Worm (Caenorhabditis elegans): ENCODE measurements around the gene Y47D7A.17.

The Y47D7A.17 gene

DNA sequence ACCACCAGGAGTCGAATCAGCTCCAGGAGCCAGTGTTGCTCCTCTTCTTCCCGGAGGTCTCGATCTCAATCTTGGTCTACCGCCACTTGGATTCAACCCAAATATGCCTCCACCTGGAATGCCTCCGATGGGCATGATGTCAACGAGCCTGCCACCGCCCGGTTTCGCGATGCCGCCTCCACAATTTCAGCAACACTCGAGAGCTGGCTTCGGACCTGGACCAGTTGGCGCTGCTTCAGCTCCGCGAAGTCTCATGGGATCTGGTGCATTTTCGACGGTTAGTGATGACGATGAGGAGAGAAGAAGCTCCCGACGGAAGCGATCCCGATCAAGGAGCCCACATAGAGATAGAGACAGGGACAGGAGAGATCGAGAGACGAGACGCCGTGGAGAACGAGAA is 38.6 kb downstream of the Y47D7A.17 start:
- TF ChIP-seq nhr-2 (tag; optimal IDR thresholded peaks at IDR 0.05) (no peak), nhr-28 (tag; optimal IDR thresholded peaks at IDR 0.05) (no peak), snpc-4 (tag; optimal IDR thresholded peaks at IDR 0.05) (no peak), elt-1 (tag; optimal IDR thresholded peaks at IDR 0.05; ENCODE audit: borderline replicate concordance, insufficient read depth) (no peak), ceh-43 (GFP tag; optimal IDR thresholded peaks at IDR 0.05) (no peak), hlh-1 (tag; optimal IDR thresholded peaks at IDR 0.05) (no peak), mls-2 (tag; optimal IDR thresholded peaks at IDR 0.05) (no peak), M03D4.4 (tag; optimal IDR thresholded peaks at IDR 0.05) (no peak), sptf-1 (tag; optimal IDR thresholded peaks at IDR 0.05) (no peak)

ce11 chrV:4371309-4371933 is 40.2 kb downstream of the Y47D7A.17 start, which contains the start of the genes gmpr-1 and fipp-1:
Gene gmpr-1 (minus strand): TSS chrV:4371383.
Gene fipp-1 (plus strand): TSS chrV:4371807.
- TF ChIP-seq lin-13 (tag; optimal IDR thresholded peaks at IDR 0.05) (no peak), nhr-76 (tag; optimal IDR thresholded peaks at IDR 0.05) (no peak), nhr-28 (tag; optimal IDR thresholded peaks at IDR 0.05) (no peak), unc-39 (tag; optimal IDR thresholded peaks at IDR 0.05) (no peak), cnd-1 (tag; optimal IDR thresholded peaks at IDR 0.05) (no peak), hlh-1 (tag; optimal IDR thresholded peaks at IDR 0.05) (no peak), mab-5 (tag; optimal IDR thresholded peaks at IDR 0.05) (no peak), drap-1 (GFP tag; optimal IDR thresholded peaks at IDR 0.05) (no peak), zip-8 (tag; optimal IDR thresholded peaks at IDR 0.05) (peak; percentile 0), snpc-4 (tag; optimal IDR thresholded peaks at IDR 0.05) (no peak), lsy-2 (tag; optimal IDR thresholded peaks at IDR 0.05) (peak; percentile 15), ces-1 (GFP tag; optimal IDR thresholded peaks at IDR 0.05) (peak; percentile 46), lin-32 (GFP tag; optimal IDR thresholded peaks at IDR 0.05) (no peak), pha-4 (tag; optimal IDR thresholded peaks at IDR 0.05) (peak; percentile 42), mep-1 (tag; optimal IDR thresholded peaks at IDR 0.05) (peak; percentile 54), M03D4.4 (tag; optimal IDR thresholded peaks at IDR 0.05) (no peak), unc-62 (GFP tag; optimal IDR thresholded peaks at IDR 0.05) (no peak), ztf-11 (tag; optimal IDR thresholded peaks at IDR 0.05) (no peak)

ce11 chrV:4370515-4370914 is 41.1 kb downstream of the Y47D7A.17 start:
- no peak for TF ChIP-seq ztf-11 (tag; optimal IDR thresholded peaks at IDR 0.05)
- no peak for TF ChIP-seq elt-3 (tag; optimal IDR thresholded peaks at IDR 0.05)
- TF ChIP-seq elt-1 (tag; optimal IDR thresholded peaks at IDR 0.05; ENCODE audit: borderline replicate concordance, insufficient read depth): no peak
- TF ChIP-seq nhr-76 (tag; optimal IDR thresholded peaks at IDR 0.05): no peak
- TF ChIP-seq unc-120 (tag; optimal IDR thresholded peaks at IDR 0.05; ENCODE audit: poor library complexity, severe bottlenecking): no peak
- TF ChIP-seq snpc-4 (tag; optimal IDR thresholded peaks at IDR 0.05): no peak
- no peak for TF ChIP-seq ceh-39 (tag; optimal IDR thresholded peaks at IDR 0.05)
- TF ChIP-seq hlh-1 (tag; optimal IDR thresholded peaks at IDR 0.05): no peak
- no peak for TF ChIP-seq ces-1 (GFP tag; optimal IDR thresholded peaks at IDR 0.05)
- no peak for TF ChIP-seq lin-32 (GFP tag; optimal IDR thresholded peaks at IDR 0.05)
- TF ChIP-seq nhr-28 (tag; optimal IDR thresholded peaks at IDR 0.05): no peak
- no peak for TF ChIP-seq nhr-2 (tag; optimal IDR thresholded peaks at IDR 0.05)
- TF ChIP-seq unc-62 (GFP tag; optimal IDR thresholded peaks at IDR 0.05): no peak
- no peak for TF ChIP-seq blmp-1 (tag; optimal IDR thresholded peaks at IDR 0.05)
- no peak for TF ChIP-seq nhr-237 (tag; optimal IDR thresholded peaks at IDR 0.05)
- no peak for TF ChIP-seq pha-4 (tag; optimal IDR thresholded peaks at IDR 0.05)
- TF ChIP-seq lin-13 (tag; optimal IDR thresholded peaks at IDR 0.05): no peak
- TF ChIP-seq zip-8 (tag; optimal IDR thresholded peaks at IDR 0.05): no peak
- TF ChIP-seq mls-2 (tag; optimal IDR thresholded peaks at IDR 0.05): no peak

DNA sequence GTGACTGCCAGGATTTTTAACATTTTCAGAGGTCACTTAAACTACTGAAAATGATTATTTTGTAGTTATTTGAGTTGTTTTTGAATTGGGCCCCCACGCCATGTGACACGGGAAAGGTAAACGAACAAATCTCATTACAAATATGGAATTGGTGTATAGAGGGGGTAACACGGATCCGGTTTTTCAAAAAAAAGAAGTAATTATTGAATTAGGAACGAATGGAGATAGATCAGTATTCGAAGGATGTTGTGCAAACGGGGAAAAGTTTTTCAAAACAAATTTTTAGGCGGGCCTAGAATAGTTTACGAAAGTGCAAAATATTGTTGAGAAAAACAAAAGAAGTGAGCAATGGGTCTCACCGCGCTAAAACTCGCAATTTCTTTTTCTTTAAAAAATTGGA is 45.2 kb downstream of the Y47D7A.17 start, which contains the start of gene F32D1.11:
Gene F32D1.11 (minus strand): TSS at position 101 of the 400 bp plus-strand sequence.
- TF ChIP-seq elt-3 (tag; optimal IDR thresholded peaks at IDR 0.05): no peak
- no peak for TF ChIP-seq snpc-4 (tag; optimal IDR thresholded peaks at IDR 0.05)

DNA sequence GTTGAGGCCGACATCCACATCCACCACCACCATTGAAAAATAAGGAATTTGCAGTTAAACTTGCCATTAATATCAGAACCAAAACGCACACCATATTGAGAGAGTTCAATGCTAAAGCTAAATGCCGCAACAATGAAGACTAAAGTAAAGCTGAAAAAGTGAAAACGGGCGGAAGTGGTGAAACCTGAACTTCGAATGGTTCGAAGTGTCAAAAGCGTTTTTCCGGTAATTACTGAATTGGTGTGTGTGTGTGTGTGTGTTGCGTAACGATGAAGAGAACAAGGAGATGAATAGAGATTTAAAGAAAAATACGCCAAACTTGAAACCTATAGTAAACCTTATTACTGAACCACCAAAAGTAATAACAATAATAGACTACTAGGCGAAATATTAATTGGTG is 47.1 kb downstream of the Y47D7A.17 start, which contains the start of gene grl-13:
Gene grl-13 (minus strand): TSS at position 101 of the 400 bp plus-strand sequence.
- no peak for TF ChIP-seq elt-3 (tag; optimal IDR thresholded peaks at IDR 0.05)

Measured in whole organism, mixed stage, embryonic.